Worm (Caenorhabditis elegans): ENCODE data around the gene Y59A8A.8.
A peak's percentile ranks its signal among the peaks of the same experiment; 100 is the strongest.

Y59A8A.8 gene

DNA sequence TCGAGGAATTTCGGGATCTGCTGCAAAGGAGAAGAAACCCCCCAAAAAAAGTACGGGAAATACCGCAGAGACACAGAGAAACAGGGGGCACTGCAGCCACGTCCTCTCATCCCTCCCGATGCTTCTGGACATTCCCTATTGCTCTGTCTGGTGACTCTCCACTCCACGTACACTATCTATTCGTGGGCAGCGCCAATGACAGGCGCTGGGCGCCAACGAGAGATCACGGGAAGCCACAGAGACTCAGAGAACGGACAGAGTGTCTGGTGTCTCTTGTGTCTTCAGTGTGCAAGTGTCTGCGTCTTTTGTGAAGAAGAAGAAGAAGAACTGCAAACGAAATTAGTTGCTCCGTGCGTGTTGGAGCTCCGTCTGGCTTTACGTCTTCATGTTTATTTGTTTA, 7.5 kb upstream of the Y59A8A.8 start (continued):
- TF ChIP-seq lin-13 (GFP tag; optimal IDR thresholded peaks at IDR 0.05): peak; percentile 53
- 0 out of 2 replicates have a peak, but pooled peaks have one; percentile 40 for TF ChIP-seq nhr-42 (GFP tag; IDR thresholded peaks at IDR 0.05)
- peak; percentile 73 for TF ChIP-seq spr-1 (tag; optimal IDR thresholded peaks at IDR 0.05)
- peak; percentile 84 for TF ChIP-seq T26A8.4 (GFP tag; IDR thresholded peaks at IDR 0.05)
- peak; percentile 76 for TF ChIP-seq egl-43 (GFP tag; IDR thresholded peaks at IDR 0.05)
- TF ChIP-seq attf-4 (tag; optimal IDR thresholded peaks at IDR 0.05): no peak
- no peak for TF ChIP-seq unc-130 (GFP tag; optimal IDR thresholded peaks at IDR 0.05)
- no peak for TF ChIP-seq ceh-82 (tag; optimal IDR thresholded peaks at IDR 0.05)
- TF ChIP-seq nhr-11 (tag; optimal IDR thresholded peaks at IDR 0.05): peak; percentile 88
- TF ChIP-seq F44E2.7 (GFP tag; IDR thresholded peaks at IDR 0.05): no peak
- no peak for TF ChIP-seq sdz-12 (GFP tag; optimal IDR thresholded peaks at IDR 0.05)
- TF ChIP-seq F26F4.8 (GFP tag; conservative IDR thresholded peaks at IDR 0.05): no peak
- TF ChIP-seq mxl-3 (GFP tag; optimal IDR thresholded peaks at IDR 0.05): peak; percentile 85
- TF ChIP-seq egl-27 (tag; optimal IDR thresholded peaks at IDR 0.05): no peak
- no peak for TF ChIP-seq fos-1 (tag; optimal IDR thresholded peaks at IDR 0.05)
- TF ChIP-seq spr-3 (GFP tag; optimal IDR thresholded peaks at IDR 0.05): no peak
- TF ChIP-seq nhr-6 (tag; optimal IDR thresholded peaks at IDR 0.05): peak; percentile 22
- TF ChIP-seq nhr-48 (tag; optimal IDR thresholded peaks at IDR 0.05): peak; percentile 77
- peak; percentile 20 for TF ChIP-seq lir-3 (tag; optimal IDR thresholded peaks at IDR 0.05)
- no peak for TF ChIP-seq mxl-2 (GFP tag; conservative IDR thresholded peaks at IDR 0.05)
- peak; percentile 20 for TF ChIP-seq snpc-4 (tag; optimal IDR thresholded peaks at IDR 0.05)
- no peak for TF ChIP-seq dmd-8 (GFP tag; IDR thresholded peaks at IDR 0.05)
- TF ChIP-seq daf-8 (GFP tag; IDR thresholded peaks at IDR 0.05): no peak
- no peak for TF ChIP-seq gei-8 (GFP tag; optimal IDR thresholded peaks at IDR 0.05)
- peak; percentile 73 for TF ChIP-seq dmd-6 (GFP tag; IDR thresholded peaks at IDR 0.05)
- peak in 1 of 2 experiments; percentile 99 for TF ChIP-seq unc-62 (GFP tag; optimal IDR thresholded peaks at IDR 0.05 in 1 of 2)
- no peak for TF ChIP-seq unc-62 (tag; optimal IDR thresholded peaks at IDR 0.05)
- no peak for TF ChIP-seq lin-39 (tag; optimal IDR thresholded peaks at IDR 0.05)
- TF ChIP-seq unc-39 (tag; optimal IDR thresholded peaks at IDR 0.05): no peak
- TF ChIP-seq lsy-2 (tag; optimal IDR thresholded peaks at IDR 0.05): peak; percentile 81 to 85
- TF ChIP-seq duxl-1 (tag; optimal IDR thresholded peaks at IDR 0.05; ENCODE audit: poor library complexity): peak; percentile 83
- TF ChIP-seq zag-1 (tag; optimal IDR thresholded peaks at IDR 0.05): peak; percentile 10
- peak; percentile 41 for TF ChIP-seq zfp-2 (tag; optimal IDR thresholded peaks at IDR 0.05)
- peak; percentile 49 to 93 for TF ChIP-seq hif-1 (tag; optimal IDR thresholded peaks at IDR 0.05)
- no peak for TF ChIP-seq nhr-237 (tag; optimal IDR thresholded peaks at IDR 0.05)
- 0 out of 2 replicates have a peak, but pooled peaks have one; percentile 49 for TF ChIP-seq ceh-44 (GFP tag; IDR thresholded peaks at IDR 0.05)
- no peak for TF ChIP-seq ceh-32 (tag; optimal IDR thresholded peaks at IDR 0.05; ENCODE audit: poor library complexity)
- no peak for TF ChIP-seq ceh-62 (tag; optimal IDR thresholded peaks at IDR 0.05)
- TF ChIP-seq nhr-28 (tag; optimal IDR thresholded peaks at IDR 0.05): peak; percentile 79
- peak; percentile 97 for TF ChIP-seq hmg-1.1 (GFP tag; IDR thresholded peaks at IDR 0.05)
- peak; percentile 79 to 88 for TF ChIP-seq mdl-1 (tag; optimal IDR thresholded peaks at IDR 0.05)
- TF ChIP-seq daf-16 (GFP tag; optimal IDR thresholded peaks at IDR 0.05): peak; percentile 9 to 47
- TF ChIP-seq daf-16 (tag; optimal IDR thresholded peaks at IDR 0.05): peak; percentile 66
- TF ChIP-seq set-16 (GFP tag; IDR thresholded peaks at IDR 0.05): peak; percentile 77
- peak; percentile 15 for TF ChIP-seq pqm-1 (tag; optimal IDR thresholded peaks at IDR 0.05)
- no peak for TF ChIP-seq Y5F2A.4 (GFP tag; optimal IDR thresholded peaks at IDR 0.05)
- TF ChIP-seq vab-7 (GFP tag; IDR thresholded peaks at IDR 0.05): no peak
- TF ChIP-seq ztf-7 (tag; optimal IDR thresholded peaks at IDR 0.05): peak; percentile 52
- TF ChIP-seq lim-7 (GFP tag; IDR thresholded peaks at IDR 0.05): no peak
- no peak for TF ChIP-seq ZK337.2 (GFP tag; IDR thresholded peaks at IDR 0.05)
- TF ChIP-seq F49E8.2 (tag; optimal IDR thresholded peaks at IDR 0.05; ENCODE audit: borderline replicate concordance): no peak
- TF ChIP-seq nhr-25 (tag; optimal IDR thresholded peaks at IDR 0.05; ENCODE audit: borderline replicate concordance, insufficient read depth): peak; percentile 39
- peak; percentile 66 for TF ChIP-seq dpl-1 (GFP tag; optimal IDR thresholded peaks at IDR 0.05)
